Worm (Caenorhabditis elegans): Measurements from ENCODE around the gene C31B8.7.

Gene C31B8.7

ce11 chrV:2859738-2860137, 43.4 kb downstream of the C31B8.7 start, which contains the start of gene srj-54:
srj-54 (minus strand) TSS chrV:2859838.
- TF ChIP-seq irx-1 (tag; optimal IDR thresholded peaks at IDR 0.05) (no peak), nhr-90 (tag; optimal IDR thresholded peaks at IDR 0.05; ENCODE audit: poor library complexity) (no peak), elt-3 (tag; optimal IDR thresholded peaks at IDR 0.05) (no peak), sptf-1 (tag; optimal IDR thresholded peaks at IDR 0.05) (no peak), unc-98 (GFP tag; IDR thresholded peaks at IDR 0.05) (no peak), fkh-10 (GFP tag; optimal IDR thresholded peaks at IDR 0.05) (no peak), fkh-8 (tag; optimal IDR thresholded peaks at IDR 0.05) (no peak), isw-1 (GFP tag; IDR thresholded peaks at IDR 0.05) (no peak), aly-2 (tag; optimal IDR thresholded peaks at IDR 0.05) (no peak), mef-2 (tag; optimal IDR thresholded peaks at IDR 0.05) (no peak), elt-2 (tag; optimal IDR thresholded peaks at IDR 0.05) (no peak), tlp-1 (tag; optimal IDR thresholded peaks at IDR 0.05) (no peak), ceh-63 (GFP tag; optimal IDR thresholded peaks at IDR 0.05) (no peak), sox-4 (tag; optimal IDR thresholded peaks at IDR 0.05) (no peak)

- TF ChIP-seq unc-98 (GFP tag; IDR thresholded peaks at IDR 0.05), result no peak
- no peak for TF ChIP-seq nhr-90 (tag; optimal IDR thresholded peaks at IDR 0.05; ENCODE audit: poor library complexity)
- TF ChIP-seq isw-1 (GFP tag; IDR thresholded peaks at IDR 0.05), result no peak
- TF ChIP-seq lin-15B (tag; optimal IDR thresholded peaks at IDR 0.05), result no peak
- no peak for TF ChIP-seq unc-62 (GFP tag; optimal IDR thresholded peaks at IDR 0.05)
- TF ChIP-seq efl-1 (optimal IDR thresholded peaks at IDR 0.05), result no peak
- no peak for TF ChIP-seq efl-1 (GFP tag; optimal IDR thresholded peaks at IDR 0.05 in 1 of 2)
- no peak for TF ChIP-seq xbp-1 (tag; optimal IDR thresholded peaks at IDR 0.05)
- no peak for TF ChIP-seq swsn-7 (tag; optimal IDR thresholded peaks at IDR 0.05)
- no peak for TF ChIP-seq aly-2 (tag; optimal IDR thresholded peaks at IDR 0.05)
- no peak for TF ChIP-seq C16A3.4 (tag; optimal IDR thresholded peaks at IDR 0.05)
- no peak for TF ChIP-seq fkh-4 (tag; optimal IDR thresholded peaks at IDR 0.05; ENCODE audit: borderline replicate concordance)
- no peak for TF ChIP-seq pqm-1 (tag; optimal IDR thresholded peaks at IDR 0.05)
- TF ChIP-seq sptf-1 (tag; optimal IDR thresholded peaks at IDR 0.05), result no peak
- no peak for TF ChIP-seq irx-1 (tag; optimal IDR thresholded peaks at IDR 0.05)
- no peak for TF ChIP-seq pag-3 (tag; optimal IDR thresholded peaks at IDR 0.05; ENCODE audit: borderline replicate concordance, insufficient read depth)
- no peak for TF ChIP-seq F16B12.6 (tag; optimal IDR thresholded peaks at IDR 0.05)
- no peak for TF ChIP-seq nhr-71 (tag; optimal IDR thresholded peaks at IDR 0.05)
- no peak for TF ChIP-seq unc-30 (tag; optimal IDR thresholded peaks at IDR 0.05)
- no peak for TF ChIP-seq rnt-1 (tag; optimal IDR thresholded peaks at IDR 0.05)
- TF ChIP-seq tbx-2 (tag; optimal IDR thresholded peaks at IDR 0.05), result no peak
Observed at ce11 chrV:2857842-2858241, 45.3 kb downstream of the C31B8.7 start, which contains the start of gene srj-55. srj-55 (minus strand) TSS chrV:2857942.

- no peak for TF ChIP-seq efl-3 (GFP tag; optimal IDR thresholded peaks at IDR 0.05)
- no peak for TF ChIP-seq hlh-4 (tag; optimal IDR thresholded peaks at IDR 0.05)
- TF ChIP-seq zag-1 (tag; optimal IDR thresholded peaks at IDR 0.05), result no peak
- no peak for TF ChIP-seq fkh-4 (tag; optimal IDR thresholded peaks at IDR 0.05; ENCODE audit: borderline replicate concordance)
- no peak for TF ChIP-seq nhr-90 (tag; optimal IDR thresholded peaks at IDR 0.05; ENCODE audit: poor library complexity)
- no peak for TF ChIP-seq ceh-63 (GFP tag; optimal IDR thresholded peaks at IDR 0.05)
- no peak for TF ChIP-seq nhr-71 (tag; optimal IDR thresholded peaks at IDR 0.05)
- TF ChIP-seq unc-86 (tag; optimal IDR thresholded peaks at IDR 0.05), result no peak
- TF ChIP-seq C34B4.2 (tag; optimal IDR thresholded peaks at IDR 0.05), result no peak
- no peak for TF ChIP-seq nhr-85 (tag)
- TF ChIP-seq grh-1 (GFP tag; IDR thresholded peaks at IDR 0.05), result no peak
Observed at ce11 chrV:2855473-2855872, 47.7 kb downstream of the C31B8.7 start, which contains the start of gene srj-57. srj-57 (minus strand) TSS chrV:2855573.

Measured in whole organism, L1 larva.